Fruit fly (Drosophila melanogaster): Measurements from ENCODE around the gene Vps33B.

Vps33B gene

DNA sequence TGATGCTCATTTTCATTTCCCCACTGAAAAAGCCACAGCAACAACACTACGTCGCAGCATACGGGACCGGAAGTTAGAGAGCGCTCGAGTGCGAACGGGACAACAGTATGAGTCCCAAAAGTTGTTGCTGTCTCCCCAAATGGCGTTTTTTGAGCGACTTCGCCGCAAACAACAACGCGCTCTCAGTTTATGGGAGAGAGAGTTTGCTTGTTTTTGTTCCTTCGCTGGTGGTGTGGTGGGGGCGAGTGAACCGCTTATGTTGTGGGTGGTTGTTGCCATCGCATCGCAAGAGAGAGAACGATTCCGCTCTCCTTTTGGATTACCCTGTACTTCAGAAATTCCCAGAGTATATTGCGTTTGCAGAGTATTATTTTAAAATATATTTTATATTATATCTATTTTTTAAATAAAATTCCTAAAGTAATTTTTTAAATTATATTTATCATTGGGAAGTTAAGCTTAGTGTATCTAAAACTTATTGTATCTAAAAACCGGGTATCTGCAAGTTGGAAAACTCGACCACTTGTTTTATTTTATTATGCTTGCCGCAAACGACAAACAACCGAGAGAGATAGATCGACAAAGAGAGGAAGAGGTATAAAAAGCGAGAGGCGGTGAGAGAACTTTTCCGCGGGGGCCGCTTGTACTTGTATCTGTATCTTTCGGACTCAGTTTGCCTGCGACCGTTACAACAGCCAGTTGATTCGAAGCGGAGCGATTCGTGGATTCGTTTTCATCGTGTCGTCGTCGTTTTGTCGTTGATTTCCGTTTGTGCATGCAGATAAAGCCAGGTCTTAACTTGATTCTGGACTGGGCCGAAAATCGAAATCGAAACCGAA is 42.4 kb downstream of the Vps33B start, which contains the start of gene msi (continued):
- peak; percentile 88 for TF ChIP-seq CG4360 (GFP tag; IDR thresholded peaks at IDR 0.05)
- TF ChIP-seq CG8765 (GFP tag; IDR thresholded peaks at IDR 0.05) = peak; percentile 92
- peak; percentile 97 for TF ChIP-seq CG12942 (GFP tag; optimal IDR thresholded peaks at IDR 0.05)
- no peak for TF ChIP-seq hb (GFP tag; IDR thresholded peaks at IDR 0.05; ENCODE audit: partially characterized antibody)
- TF ChIP-seq ssp (GFP tag; IDR thresholded peaks at IDR 0.05) = peak; percentile 96
- TF ChIP-seq CG12769 (tag; optimal IDR thresholded peaks at IDR 0.05) = peak; percentile 80
- peak; percentile 54 for TF ChIP-seq CG1647 (GFP tag; optimal IDR thresholded peaks at IDR 0.05)
- peak; percentile 72 for TF ChIP-seq CG16779 (GFP tag; IDR thresholded peaks at IDR 0.05)
- TF ChIP-seq nerfin-1 (tag; optimal IDR thresholded peaks at IDR 0.05) = peak; percentile 98
- peak; percentile 16 for TF ChIP-seq fd102C (GFP tag; optimal IDR thresholded peaks at IDR 0.05)
- TF ChIP-seq Dll (GFP tag; IDR thresholded peaks at IDR 0.05; ENCODE audit: partially characterized antibody) = no peak; the same call in 3 of the 4 replicates
- peak; percentile 99 for TF ChIP-seq CG17359 (tag; optimal IDR thresholded peaks at IDR 0.05)
- peak; percentile 100 for TF ChIP-seq CG2712 (tag; optimal IDR thresholded peaks at IDR 0.05)
- peak; percentile 69 for TF ChIP-seq schlank (tag; optimal IDR thresholded peaks at IDR 0.05)
- no peak for TF ChIP-seq da (GFP tag; optimal IDR thresholded peaks at IDR 0.05)
- TF ChIP-seq CG12744 (GFP tag; optimal IDR thresholded peaks at IDR 0.05) = peak; percentile 29
- peak; percentile 87 for TF ChIP-seq CG7745 (tag; optimal IDR thresholded peaks at IDR 0.05)
- peak; percentile 77 for TF ChIP-seq B-H2 (GFP tag; optimal IDR thresholded peaks at IDR 0.05)
- TF ChIP-seq CG14441 (GFP tag; IDR thresholded peaks at IDR 0.05) = peak; percentile 98
- TF ChIP-seq Neu2 (GFP tag; optimal IDR thresholded peaks at IDR 0.05; ENCODE audit: borderline replicate concordance) = no peak
- TF ChIP-seq Hr3 (GFP tag; optimal IDR thresholded peaks at IDR 0.05) = peak; percentile 99
- peak; percentile 56 for TF ChIP-seq dm (GFP tag; optimal IDR thresholded peaks at IDR 0.05)
- TF ChIP-seq maf-S (GFP tag; optimal IDR thresholded peaks at IDR 0.05) = peak; percentile 59
- TF ChIP-seq Poxn (GFP tag; IDR thresholded peaks at IDR 0.05) = peak; percentile 96
- TF ChIP-seq Ssrp (tag; optimal IDR thresholded peaks at IDR 0.05) = peak; percentile 100
- peak; percentile 98 for TF ChIP-seq Ets97D (GFP tag; optimal IDR thresholded peaks at IDR 0.05)
- no peak for TF ChIP-seq CG11398 (GFP tag; optimal IDR thresholded peaks at IDR 0.05)
- peak; percentile 46 for TF ChIP-seq HmgD (GFP tag; optimal IDR thresholded peaks at IDR 0.05)
- TF ChIP-seq CG18476 (GFP tag; optimal IDR thresholded peaks at IDR 0.05) = peak; percentile 94
- peak; percentile 97 for TF ChIP-seq peb (GFP tag; IDR thresholded peaks at IDR 0.05)
- peak; percentile 46 for TF ChIP-seq CG15479 (GFP tag; optimal IDR thresholded peaks at IDR 0.05)
- TF ChIP-seq nau (GFP tag; optimal IDR thresholded peaks at IDR 0.05) = peak; percentile 83
- no peak for TF ChIP-seq prd (optimal IDR thresholded peaks at IDR 0.05)
- TF ChIP-seq prd (GFP tag; IDR thresholded peaks at IDR 0.05) = peak; percentile 99
- peak; percentile 99 for TF ChIP-seq Meics (GFP tag; optimal IDR thresholded peaks at IDR 0.05)
- TF ChIP-seq CG17186 (GFP tag; optimal IDR thresholded peaks at IDR 0.05) = peak; percentile 54
- TF ChIP-seq Blimp-1 (GFP tag; optimal IDR thresholded peaks at IDR 0.05) = peak; percentile 99
- TF ChIP-seq shn (GFP tag; optimal IDR thresholded peaks at IDR 0.05) = peak; percentile 38
- TF ChIP-seq CG15073 (GFP tag; optimal IDR thresholded peaks at IDR 0.05) = peak; percentile 76
- TF ChIP-seq CG31388 (GFP tag; optimal IDR thresholded peaks at IDR 0.05) = peak; percentile 93
- peak; percentile 89 for TF ChIP-seq slou (GFP tag; optimal IDR thresholded peaks at IDR 0.05)
- peak; percentile 100 for TF ChIP-seq gsb-n (tag; optimal IDR thresholded peaks at IDR 0.05)
- TF ChIP-seq Oli (tag; optimal IDR thresholded peaks at IDR 0.05) = peak; percentile 100
- TF ChIP-seq kni (GFP tag; optimal IDR thresholded peaks at IDR 0.05) = peak; percentile 68
- TF ChIP-seq bab2 (GFP tag; optimal IDR thresholded peaks at IDR 0.05) = peak; percentile 81
- peak; percentile 92 for TF ChIP-seq Nf-YC (tag; optimal IDR thresholded peaks at IDR 0.05)
- peak; percentile 99 for TF ChIP-seq CG9727 (GFP tag; optimal IDR thresholded peaks at IDR 0.05)
- TF ChIP-seq Mad (GFP tag; optimal IDR thresholded peaks at IDR 0.05) = peak; percentile 73
- peak; percentile 26 for TF ChIP-seq MESR4 (GFP tag; optimal IDR thresholded peaks at IDR 0.05)
